Fruit fly (Drosophila melanogaster): Measurements from ENCODE around the gene heca.

Gene heca

dm6 chr3R:30284573-30284972 lies 6.8 kb downstream of the heca start (continued):
- peak; percentile 85 for TF ChIP-seq OdsH (GFP tag; optimal IDR thresholded peaks at IDR 0.05)
- TF ChIP-seq CG7368 (GFP tag; optimal IDR thresholded peaks at IDR 0.05): peak; percentile 40
- no peak for TF ChIP-seq CG9139 (GFP tag; optimal IDR thresholded peaks at IDR 0.05)
- no peak for TF ChIP-seq CG6854 (GFP tag; optimal IDR thresholded peaks at IDR 0.05)
- peak; percentile 75 for TF ChIP-seq CG3919 (GFP tag; optimal IDR thresholded peaks at IDR 0.05)
- peak; percentile 69 for TF ChIP-seq CG8632 (GFP tag; optimal IDR thresholded peaks at IDR 0.05)
- TF ChIP-seq CG11294 (GFP tag; IDR thresholded peaks at IDR 0.05): no peak
- no peak for TF ChIP-seq CG6276 (GFP tag; optimal IDR thresholded peaks at IDR 0.05)
- peak; percentile 87 for TF ChIP-seq lz (GFP tag; optimal IDR thresholded peaks at IDR 0.05)
- peak; percentile 77 for TF ChIP-seq Ets96B (tag; optimal IDR thresholded peaks at IDR 0.05)
- peak; percentile 73 for TF ChIP-seq topi (GFP tag; optimal IDR thresholded peaks at IDR 0.05)
- peak; percentile 33 for TF ChIP-seq CG15336 (GFP tag; IDR thresholded peaks at IDR 0.05)
- peak; percentile 89 for TF ChIP-seq Sox14 (GFP tag; optimal IDR thresholded peaks at IDR 0.05)
- TF ChIP-seq CG1621 (tag; optimal IDR thresholded peaks at IDR 0.05): peak; percentile 24
- TF ChIP-seq CG16779 (tag; optimal IDR thresholded peaks at IDR 0.05): no peak
- peak; percentile 56 for TF ChIP-seq CG10669 (GFP tag; optimal IDR thresholded peaks at IDR 0.05)
- peak; percentile 47; the same call in 1 of the 2 replicates for TF ChIP-seq Gug (GFP tag; IDR thresholded peaks at IDR 0.05)
- TF ChIP-seq Hr39 (GFP tag; optimal IDR thresholded peaks at IDR 0.05): peak; percentile 88
- no peak for TF ChIP-seq Eip93F (GFP tag; optimal IDR thresholded peaks at IDR 0.05)
- peak; percentile 81 for TF ChIP-seq CG32006 (GFP tag; optimal IDR thresholded peaks at IDR 0.05)
- TF ChIP-seq CG6808 (GFP tag; optimal IDR thresholded peaks at IDR 0.05): no peak
- TF ChIP-seq CG11902 (GFP tag; optimal IDR thresholded peaks at IDR 0.05): peak; percentile 52
- no peak for TF ChIP-seq fd85E (GFP tag; optimal IDR thresholded peaks at IDR 0.05)
- TF ChIP-seq Blimp-1 (GFP tag; optimal IDR thresholded peaks at IDR 0.05): no peak
- TF ChIP-seq fd59A (GFP tag; optimal IDR thresholded peaks at IDR 0.05): peak; percentile 71
- peak; percentile 68 for TF ChIP-seq CG4318 (GFP tag; optimal IDR thresholded peaks at IDR 0.05)
- peak; percentile 75 for TF ChIP-seq cyc (GFP tag; optimal IDR thresholded peaks at IDR 0.05)
- peak; percentile 52 for TF ChIP-seq CG3032 (tag; optimal IDR thresholded peaks at IDR 0.05)
- TF ChIP-seq Lpt (GFP tag; optimal IDR thresholded peaks at IDR 0.05): peak; percentile 10
- TF ChIP-seq Hr4 (GFP tag; optimal IDR thresholded peaks at IDR 0.05): peak; percentile 61
- peak; percentile 40 for TF ChIP-seq dac (GFP tag; optimal IDR thresholded peaks at IDR 0.05)
- TF ChIP-seq pdm3 (GFP tag; optimal IDR thresholded peaks at IDR 0.05): peak; percentile 77
- TF ChIP-seq svp (GFP tag): peak; percentile 91
- TF ChIP-seq CG34406 (GFP tag; optimal IDR thresholded peaks at IDR 0.05): peak; percentile 55
- TF ChIP-seq CG10631 (GFP tag; optimal IDR thresholded peaks at IDR 0.05): peak; percentile 85
- TF ChIP-seq Met (GFP tag; optimal IDR thresholded peaks at IDR 0.05): peak; percentile 87

dm6 chr3R:30284989-30285670 lies 7.4 kb downstream of the heca start:
- TF ChIP-seq Eip78C (GFP tag): peak; percentile 95
- TF ChIP-seq CG32006 (GFP tag; optimal IDR thresholded peaks at IDR 0.05): peak; percentile 86
- peak; percentile 81 for TF ChIP-seq CG6163 (GFP tag; IDR thresholded peaks at IDR 0.05)
- peak; percentile 94 for TF ChIP-seq svp (GFP tag)
- TF ChIP-seq CG3032 (tag; optimal IDR thresholded peaks at IDR 0.05): peak; percentile 81
- TF ChIP-seq Eip75B (GFP tag; optimal IDR thresholded peaks at IDR 0.05): peak; percentile 85
- TF ChIP-seq Ets96B (tag; optimal IDR thresholded peaks at IDR 0.05): peak; percentile 86
- peak; percentile 92 for TF ChIP-seq Sox14 (GFP tag; optimal IDR thresholded peaks at IDR 0.05)
- peak; percentile 73 for TF ChIP-seq CG1621 (tag; optimal IDR thresholded peaks at IDR 0.05)
- peak; percentile 2 for TF ChIP-seq CG16779 (tag; optimal IDR thresholded peaks at IDR 0.05)
- peak; percentile 92 for TF ChIP-seq cyc (GFP tag; optimal IDR thresholded peaks at IDR 0.05)
- TF ChIP-seq CG3919 (GFP tag; optimal IDR thresholded peaks at IDR 0.05): peak; percentile 92
- peak; percentile 93 to 98 for TF ChIP-seq ss (GFP tag; optimal IDR thresholded peaks at IDR 0.05)
- peak; percentile 83 for TF ChIP-seq CG8632 (GFP tag; optimal IDR thresholded peaks at IDR 0.05)
- peak; percentile 93 for TF ChIP-seq CG6808 (GFP tag; optimal IDR thresholded peaks at IDR 0.05)
- TF ChIP-seq Lpt (GFP tag; optimal IDR thresholded peaks at IDR 0.05): peak; percentile 64
- peak; percentile 87 for TF ChIP-seq Ets21C (GFP tag; optimal IDR thresholded peaks at IDR 0.05)
- peak; percentile 91 for TF ChIP-seq Smox (GFP tag; optimal IDR thresholded peaks at IDR 0.05)
- peak; percentile 42; the same call in 1 of the 2 replicates for TF ChIP-seq Gug (GFP tag; IDR thresholded peaks at IDR 0.05)
- TF ChIP-seq fd85E (GFP tag; optimal IDR thresholded peaks at IDR 0.05): peak; percentile 65
- peak; percentile 78 for TF ChIP-seq vri (GFP tag; optimal IDR thresholded peaks at IDR 0.05)
- peak; percentile 88 for TF ChIP-seq CG10631 (GFP tag; optimal IDR thresholded peaks at IDR 0.05)
- TF ChIP-seq Hr4 (GFP tag; optimal IDR thresholded peaks at IDR 0.05): peak; percentile 78
- TF ChIP-seq CG9139 (GFP tag; optimal IDR thresholded peaks at IDR 0.05): peak; percentile 94
- peak; percentile 83 for TF ChIP-seq spab (GFP tag; optimal IDR thresholded peaks at IDR 0.05)
- peak; percentile 84 for TF ChIP-seq Blimp-1 (GFP tag; optimal IDR thresholded peaks at IDR 0.05)
- TF ChIP-seq CG4318 (GFP tag; optimal IDR thresholded peaks at IDR 0.05): peak; percentile 73
- TF ChIP-seq CG8319 (GFP tag; optimal IDR thresholded peaks at IDR 0.05): peak; percentile 80
- peak; percentile 65 for TF ChIP-seq net (GFP tag; optimal IDR thresholded peaks at IDR 0.05)
- peak; percentile 59 for TF ChIP-seq CG11294 (GFP tag; IDR thresholded peaks at IDR 0.05)
- TF ChIP-seq CG8119 (GFP tag; IDR thresholded peaks at IDR 0.05): peak; percentile 79

Measured in whole organism, prepupa.